Worm (Caenorhabditis elegans) whole organism, L1 larva: Measurements from ENCODE around the gene cnt-1.
"Not testable (repeated sequence)": the region's sequence is repeated elsewhere in the genome, so short reads cannot be mapped to it uniquely, and the experiment has no call there.

Experiments
- ama-1 ChIP-seq: fragments of 150-350 bp; optimal IDR thresholded peaks from 2 replicates; lab custom pipeline; 2014
- elt-3 ChIP-seq, 6 experiments: fragments of 150-350 bp in 1 of 6; sonication (generic microtip); optimal IDR thresholded peaks; 2 replicates each; lab custom pipeline; 2017 to 2018; ENCODE audit warnings: missing biosample characterization in 6 of 6, missing genetic modification characterization in 6 of 6, inconsistent platforms in 1 of 6
- swsn-7 ChIP-seq: sonication (generic microtip); optimal IDR thresholded peaks from 2 replicates; lab custom pipeline; 2016; ENCODE audit warnings: missing genetic modification characterization, missing compliant biosample characterization

ce11 chrII:12122694-12123093 is 34.0 kb upstream of the cnt-1 start:
- TF ChIP-seq ama-1 (lab: Kevin White, UChicago); elt-3 (tag; optimal IDR thresholded peaks at IDR 0.05; lab: Kevin White, UChicago); swsn-7 (tag; lab: Kevin White, UChicago): not testable (repeated sequence)
